Worm (Caenorhabditis elegans): ENCODE measurements around the gene cnc-9.

The cnc-9 gene

DNA sequence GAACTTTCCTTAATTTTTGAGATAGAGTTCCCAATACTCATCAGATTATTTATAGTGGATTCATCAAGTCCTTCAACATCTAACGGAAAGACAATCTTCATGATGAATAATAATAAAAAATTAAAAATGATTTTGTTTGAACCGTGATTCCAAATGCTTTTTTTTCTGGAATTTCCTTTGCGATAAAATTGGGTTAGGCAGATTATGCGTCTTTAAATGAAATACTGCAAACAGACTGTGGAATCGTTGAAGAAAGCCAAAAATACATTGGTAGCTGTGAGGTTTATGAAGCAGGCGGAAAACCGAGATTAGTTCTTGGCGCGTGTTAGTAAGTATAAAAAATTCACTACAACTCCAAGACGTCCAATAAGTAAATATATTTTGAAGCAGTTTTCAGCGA is 26.6 kb upstream of the cnc-9 start, which contains the start of gene srw-68:
TSS of gene srw-68 (minus strand) at position 101 of the 400 bp plus-strand sequence.
- no peak for TF ChIP-seq hmbx-1 (tag; optimal IDR thresholded peaks at IDR 0.05)
- no peak for TF ChIP-seq ama-1 (optimal IDR thresholded peaks at IDR 0.05)
- no peak for TF ChIP-seq tbx-37 (GFP tag; conservative IDR thresholded peaks at IDR 0.05)
- TF ChIP-seq B0310.2 (tag; optimal IDR thresholded peaks at IDR 0.05): no peak
- TF ChIP-seq aly-1 (tag; optimal IDR thresholded peaks at IDR 0.05): no peak
- TF ChIP-seq tra-4 (tag; optimal IDR thresholded peaks at IDR 0.05): no peak
- no peak for TF ChIP-seq hnd-1 (tag; optimal IDR thresholded peaks at IDR 0.05)
- no peak for TF ChIP-seq flt-1 (GFP tag; IDR thresholded peaks at IDR 0.05)
- no peak for TF ChIP-seq scrt-1 (GFP tag; IDR thresholded peaks at IDR 0.05)
- no peak for TF ChIP-seq ceh-36 (tag; optimal IDR thresholded peaks at IDR 0.05)

DNA sequence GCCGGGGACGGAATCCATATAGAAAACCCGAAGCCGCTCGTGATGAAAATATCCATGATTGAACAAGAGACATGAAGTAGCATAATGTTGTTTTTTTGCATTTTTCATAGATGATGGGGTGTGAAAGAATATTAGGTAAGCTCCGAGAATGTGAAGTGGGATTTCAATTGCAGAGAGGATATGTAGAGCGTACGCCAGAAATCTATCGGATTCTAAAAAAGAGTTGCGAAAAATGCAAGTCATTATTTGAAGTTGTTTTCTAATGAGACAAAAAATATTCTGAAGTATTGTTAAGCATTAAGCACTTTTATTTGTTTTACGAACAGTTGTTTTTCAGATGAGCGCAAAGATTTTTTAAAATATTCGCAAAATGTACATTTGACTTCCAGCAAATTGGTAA is 24.3 kb upstream of the cnc-9 start, which contains the start of gene F18E3.10:
TSS of gene F18E3.10 (minus strand) at position 101 of the 400 bp plus-strand sequence.
- no peak for TF ChIP-seq ets-7 (tag; optimal IDR thresholded peaks at IDR 0.05)
- TF ChIP-seq hmg-4 (GFP tag; optimal IDR thresholded peaks at IDR 0.05): no peak
- no peak for TF ChIP-seq tra-4 (tag; optimal IDR thresholded peaks at IDR 0.05)
- no peak for TF ChIP-seq ceh-36 (tag; optimal IDR thresholded peaks at IDR 0.05)
- no peak for TF ChIP-seq ama-1 (optimal IDR thresholded peaks at IDR 0.05)
- no peak for TF ChIP-seq aly-1 (tag; optimal IDR thresholded peaks at IDR 0.05)
- no peak for TF ChIP-seq ceh-13 (GFP tag; optimal IDR thresholded peaks at IDR 0.05)
- no peak for TF ChIP-seq scrt-1 (GFP tag; IDR thresholded peaks at IDR 0.05)
- TF ChIP-seq flt-1 (GFP tag; IDR thresholded peaks at IDR 0.05): no peak
- TF ChIP-seq tbx-11 (GFP tag; IDR thresholded peaks at IDR 0.05): no peak
- no peak for TF ChIP-seq B0310.2 (tag; optimal IDR thresholded peaks at IDR 0.05)
- TF ChIP-seq hmbx-1 (tag; optimal IDR thresholded peaks at IDR 0.05): no peak
- TF ChIP-seq F13C5.2 (tag; optimal IDR thresholded peaks at IDR 0.05): no peak

DNA sequence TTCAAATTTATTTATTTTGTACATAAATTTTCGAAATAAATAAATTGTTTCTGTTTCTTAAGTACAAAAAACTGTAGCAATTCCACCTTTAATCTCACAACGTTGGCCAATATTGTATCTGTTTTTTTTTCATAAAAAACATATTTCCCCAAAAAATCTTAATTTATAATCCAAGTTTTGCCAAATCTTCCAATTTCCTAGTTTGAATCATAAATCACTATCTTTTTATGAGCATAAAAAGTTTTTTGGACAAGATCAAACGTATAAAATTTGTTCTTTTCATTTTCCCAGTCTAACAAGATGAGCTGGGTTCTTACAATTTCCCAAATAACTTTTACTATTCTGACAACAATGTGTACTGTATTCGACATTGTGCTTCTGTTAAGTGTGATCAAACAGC is 20.2 kb upstream of the cnc-9 start, which contains the start of gene srxa-4:
TSS of gene srxa-4 (plus strand) at position 301 of the 400 bp plus-strand sequence.
- TF ChIP-seq tbx-37 (GFP tag; conservative IDR thresholded peaks at IDR 0.05) (no peak), ceh-36 (tag; optimal IDR thresholded peaks at IDR 0.05) (no peak), B0310.2 (tag; optimal IDR thresholded peaks at IDR 0.05) (no peak), sea-1 (GFP tag; conservative IDR thresholded peaks at IDR 0.05) (no peak), ceh-13 (GFP tag; optimal IDR thresholded peaks at IDR 0.05) (no peak), F13C5.2 (tag; optimal IDR thresholded peaks at IDR 0.05) (no peak), flt-1 (GFP tag; IDR thresholded peaks at IDR 0.05) (no peak), pes-1 (GFP tag; IDR thresholded peaks at IDR 0.05) (no peak), ets-7 (tag; optimal IDR thresholded peaks at IDR 0.05) (no peak), hmbx-1 (tag; optimal IDR thresholded peaks at IDR 0.05) (no peak), aly-1 (tag; optimal IDR thresholded peaks at IDR 0.05) (no peak), hnd-1 (tag; optimal IDR thresholded peaks at IDR 0.05) (no peak), tra-4 (tag; optimal IDR thresholded peaks at IDR 0.05) (no peak), hmg-4 (GFP tag; optimal IDR thresholded peaks at IDR 0.05) (no peak), ama-1 (optimal IDR thresholded peaks at IDR 0.05) (no peak), tbx-11 (GFP tag; IDR thresholded peaks at IDR 0.05) (no peak), scrt-1 (GFP tag; IDR thresholded peaks at IDR 0.05) (no peak)

DNA sequence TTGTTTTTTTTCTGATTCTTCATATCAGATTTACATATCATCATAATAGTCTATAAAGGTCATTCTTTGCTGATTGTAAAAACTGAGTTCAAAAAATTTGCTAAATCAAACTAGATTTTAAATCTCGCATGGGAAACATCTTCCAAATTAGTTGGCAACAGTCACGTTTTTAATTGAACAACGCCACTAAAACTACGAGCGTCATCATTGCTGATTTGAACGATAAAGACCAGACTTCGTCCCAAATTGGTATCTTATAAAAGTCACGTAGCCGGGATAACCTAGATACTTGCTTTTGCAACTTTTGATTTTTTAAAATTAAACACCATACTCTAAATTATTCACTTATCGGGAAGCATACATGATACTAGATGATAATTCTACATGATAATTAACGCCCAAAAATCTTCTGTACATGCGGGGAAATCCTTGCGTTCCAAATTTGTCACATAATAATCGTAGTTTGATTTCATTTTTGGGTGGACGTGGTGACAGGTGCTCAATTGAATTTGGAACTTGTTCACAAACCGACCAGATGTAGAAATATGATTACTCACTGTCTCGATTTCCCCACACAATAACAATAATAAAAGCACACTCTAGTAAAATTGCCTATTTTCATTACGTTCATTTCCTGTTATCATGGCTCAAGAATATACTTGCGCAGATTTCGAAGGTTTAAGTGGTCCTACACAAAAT is 17.2 kb upstream of the cnc-9 start, which contains the start of gene srw-67:
TSS of gene srw-67 (plus strand) at position 643 of the 699 bp plus-strand sequence.
- TF ChIP-seq flt-1 (GFP tag; IDR thresholded peaks at IDR 0.05): no peak
- TF ChIP-seq hmg-4 (GFP tag; optimal IDR thresholded peaks at IDR 0.05): no peak
- TF ChIP-seq ets-7 (tag; optimal IDR thresholded peaks at IDR 0.05): no peak
- TF ChIP-seq tbx-11 (GFP tag; IDR thresholded peaks at IDR 0.05): no peak
- no peak for TF ChIP-seq tra-4 (tag; optimal IDR thresholded peaks at IDR 0.05)
- TF ChIP-seq aly-1 (tag; optimal IDR thresholded peaks at IDR 0.05): no peak
- TF ChIP-seq hmbx-1 (tag; optimal IDR thresholded peaks at IDR 0.05): no peak
- no peak for TF ChIP-seq F13C5.2 (tag; optimal IDR thresholded peaks at IDR 0.05)
- TF ChIP-seq B0310.2 (tag; optimal IDR thresholded peaks at IDR 0.05): no peak
- no peak for TF ChIP-seq tbx-37 (GFP tag; conservative IDR thresholded peaks at IDR 0.05)
- TF ChIP-seq ceh-13 (GFP tag; optimal IDR thresholded peaks at IDR 0.05): no peak
- no peak for TF ChIP-seq ceh-36 (tag; optimal IDR thresholded peaks at IDR 0.05)
- no peak for TF ChIP-seq sea-1 (GFP tag; conservative IDR thresholded peaks at IDR 0.05)
- TF ChIP-seq hnd-1 (tag; optimal IDR thresholded peaks at IDR 0.05): no peak
- no peak for TF ChIP-seq scrt-1 (GFP tag; IDR thresholded peaks at IDR 0.05)
- no peak for TF ChIP-seq pes-1 (GFP tag; IDR thresholded peaks at IDR 0.05)

DNA sequence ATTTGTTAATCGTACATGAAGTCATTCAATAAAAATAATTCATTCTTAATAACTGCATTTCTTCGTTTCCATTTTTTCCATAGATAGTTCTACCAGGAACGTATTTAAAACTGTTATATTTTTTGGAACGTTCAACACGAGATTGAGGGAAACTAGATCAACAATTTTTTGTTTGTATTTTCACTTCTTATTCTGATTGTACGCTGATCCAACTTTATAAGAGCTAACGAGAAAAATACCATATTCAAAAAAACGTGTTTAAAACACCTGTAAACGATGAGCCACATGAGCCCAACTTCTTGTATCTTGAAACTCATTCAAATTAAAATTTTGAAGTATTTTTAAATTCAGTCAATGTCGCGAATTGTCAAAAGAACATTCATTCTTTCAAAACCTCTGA is 16.6 kb upstream of the cnc-9 start:
- no peak for TF ChIP-seq tra-4 (tag; optimal IDR thresholded peaks at IDR 0.05)
- no peak for TF ChIP-seq sea-1 (GFP tag; conservative IDR thresholded peaks at IDR 0.05)
- no peak for TF ChIP-seq ama-1 (optimal IDR thresholded peaks at IDR 0.05)
- no peak for TF ChIP-seq tbx-11 (GFP tag; IDR thresholded peaks at IDR 0.05)
- TF ChIP-seq flt-1 (GFP tag; IDR thresholded peaks at IDR 0.05): no peak
- TF ChIP-seq hmg-4 (GFP tag; optimal IDR thresholded peaks at IDR 0.05): no peak
- TF ChIP-seq ceh-36 (tag; optimal IDR thresholded peaks at IDR 0.05): no peak
- TF ChIP-seq ceh-13 (GFP tag; optimal IDR thresholded peaks at IDR 0.05): no peak
- no peak for TF ChIP-seq hnd-1 (tag; optimal IDR thresholded peaks at IDR 0.05)
- no peak for TF ChIP-seq pes-1 (GFP tag; IDR thresholded peaks at IDR 0.05)
- no peak for TF ChIP-seq aly-1 (tag; optimal IDR thresholded peaks at IDR 0.05)
- no peak for TF ChIP-seq hmbx-1 (tag; optimal IDR thresholded peaks at IDR 0.05)
- no peak for TF ChIP-seq scrt-1 (GFP tag; IDR thresholded peaks at IDR 0.05)
- TF ChIP-seq B0310.2 (tag; optimal IDR thresholded peaks at IDR 0.05): no peak
- no peak for TF ChIP-seq ets-7 (tag; optimal IDR thresholded peaks at IDR 0.05)
- no peak for TF ChIP-seq tbx-37 (GFP tag; conservative IDR thresholded peaks at IDR 0.05)
- no peak for TF ChIP-seq F13C5.2 (tag; optimal IDR thresholded peaks at IDR 0.05)

DNA sequence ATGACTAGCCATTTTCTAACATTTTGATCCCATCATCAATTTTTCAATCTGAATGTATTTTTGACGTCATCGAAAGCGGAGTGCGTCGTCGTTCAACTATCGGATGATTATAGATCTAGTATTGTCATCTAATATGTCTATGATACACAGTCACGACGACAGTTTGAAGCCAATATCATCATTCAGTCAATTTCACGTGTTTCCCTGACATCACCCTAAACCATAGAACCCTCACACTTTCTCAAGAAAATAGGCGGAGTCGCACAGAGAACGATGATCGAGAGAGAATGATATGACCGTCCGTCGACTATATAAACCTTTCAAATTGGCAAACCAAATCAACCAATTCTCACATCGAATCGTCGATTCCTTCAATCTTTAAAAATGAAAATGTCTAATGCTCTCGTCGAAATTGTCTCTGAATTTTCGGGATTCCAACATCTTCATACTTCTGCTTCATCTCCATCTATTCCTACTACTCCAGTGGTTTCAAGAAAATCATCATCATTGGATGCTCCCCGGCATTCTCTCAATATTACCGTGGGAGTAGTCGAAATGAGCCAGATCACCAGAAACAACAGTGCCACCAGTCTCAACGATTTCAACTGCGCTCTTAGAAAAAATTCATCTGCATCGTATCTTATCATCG is 15.9 kb upstream of the cnc-9 start, which contains the start of gene F18E3.13:
TSS of gene F18E3.13 (plus strand) at position 385 of the 649 bp plus-strand sequence.
- TF ChIP-seq ets-7 (tag; optimal IDR thresholded peaks at IDR 0.05): no peak
- TF ChIP-seq pes-1 (GFP tag; IDR thresholded peaks at IDR 0.05): no peak
- no peak for TF ChIP-seq B0310.2 (tag; optimal IDR thresholded peaks at IDR 0.05)

Measured in whole organism, early embryonic.